Worm (Caenorhabditis elegans): ENCODE measurements around the gene mtl-2.

DNA sequence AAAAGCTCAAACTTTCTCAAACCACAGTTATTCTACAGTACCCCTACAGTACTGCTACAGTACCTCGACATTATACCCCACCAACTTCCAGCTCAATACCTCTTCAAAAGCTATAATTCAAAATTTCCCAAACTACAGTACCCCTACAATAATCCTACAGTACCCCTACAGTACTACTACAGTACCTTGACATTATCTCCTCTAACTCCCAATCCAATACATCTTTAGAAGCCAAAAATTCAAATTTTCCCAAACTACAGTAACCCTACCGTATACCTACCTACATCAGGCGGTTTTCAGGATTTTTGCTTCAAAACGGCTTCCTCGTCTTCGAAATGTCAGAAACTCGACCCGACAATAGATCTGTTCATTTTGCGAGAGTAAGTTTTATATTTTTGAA lies 39.1 kb upstream of the mtl-2 start, which contains the start of gene F58D12.3:
- no peak for TF ChIP-seq ztf-29 (GFP tag; IDR thresholded peaks at IDR 0.05)
- TF ChIP-seq flt-1 (GFP tag; IDR thresholded peaks at IDR 0.05) = no peak
- no peak for TF ChIP-seq T22C8.4 (GFP tag; IDR thresholded peaks at IDR 0.05)
- TF ChIP-seq med-1 (GFP tag; optimal IDR thresholded peaks at IDR 0.05; ENCODE audit: insufficient read depth) = no peak
- no peak for TF ChIP-seq ztf-23 (GFP tag; IDR thresholded peaks at IDR 0.05)
- no peak for TF ChIP-seq klf-2 (GFP tag; conservative IDR thresholded peaks at IDR 0.05)
- TF ChIP-seq cog-1 (tag; optimal IDR thresholded peaks at IDR 0.05) = no peak
